Worm (Caenorhabditis elegans) whole organism, young adult: ENCODE data around the gene F47G9.4.

Source experiments
- dpl-1 ChIP-seq: fragments of 150-350 bp; optimal IDR thresholded peaks from 2 replicates; lab custom pipeline; 2014; ENCODE audit warnings: missing biosample characterization, missing genetic modification reagents, missing genetic modification characterization
- efl-1 ChIP-seq: fragments of 150-350 bp; optimal IDR thresholded peaks from 2 replicates; lab custom pipeline; 2014; ENCODE audit warnings: missing biosample characterization, missing genetic modification reagents, missing genetic modification characterization
- egl-44 ChIP-seq: fragments of 200-800 bp; sonication (Bioruptor generic); IDR thresholded peaks from 2 replicates; pipeline ENCODE4 v1.3.6; 2022; ENCODE audit warnings: missing genetic modification reagents, missing genetic modification characterization, missing compliant biosample characterization
- hlh-26 ChIP-seq: fragments of 200-800 bp; sonication (Bioruptor generic); conservative IDR thresholded peaks from 2 replicates; pipeline ENCODE4 v1.3.6; 2022; ENCODE audit warnings: missing genetic modification reagents, missing genetic modification characterization, missing compliant biosample characterization
- pha-4 ChIP-seq: fragments of 150-350 bp; sonication (generic microtip); optimal IDR thresholded peaks from 2 replicates; lab custom pipeline; 2014; ENCODE audit warnings: missing biosample characterization, missing genetic modification reagents, missing genetic modification characterization

- TF ChIP-seq egl-44 (GFP tag; lab: Robert Waterston, UW) (no peak), dpl-1 (GFP tag; lab: Kevin White, UChicago) (no peak), efl-1 (GFP tag; lab: Kevin White, UChicago) (no peak), pha-4 (tag; lab: Kevin White, UChicago) (no peak), hlh-26 (no peak)
Measured at ce11 chrV:11307781-11308180, 13.8 kb downstream of the F47G9.4 start.
